Worm (Caenorhabditis elegans): Measurements from ENCODE around the gene Y102E9.6.
A peak's percentile ranks its signal among the peaks of the same experiment; 100 is the strongest.

Y102E9.6 gene

DNA sequence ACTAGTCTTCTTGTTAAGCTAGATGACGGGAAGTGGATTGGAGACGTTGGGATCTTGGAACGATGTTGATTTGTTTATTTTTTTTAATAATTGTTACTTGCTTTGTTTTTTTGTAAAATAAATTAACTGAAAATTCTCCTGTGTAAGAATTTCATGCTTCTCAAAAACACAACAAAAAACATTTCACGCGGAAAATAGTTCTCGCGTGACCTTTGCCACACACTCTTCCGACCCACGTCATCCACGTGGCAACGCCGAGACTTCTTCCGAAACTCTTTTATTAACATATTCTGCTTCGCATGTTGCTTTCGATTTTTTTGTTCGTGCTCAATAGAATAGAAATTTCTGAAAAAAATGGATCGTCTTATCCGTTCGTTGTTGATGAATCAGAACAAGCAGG lies 24.9 kb downstream of the Y102E9.6 start, which contains the start of gene F37A4.5:
Gene F37A4.5 (plus strand): TSS at position 301 of the 400 bp plus-strand sequence.
- no peak for TF ChIP-seq nhr-23 (tag; optimal IDR thresholded peaks at IDR 0.05)
- TF ChIP-seq lsy-12 (tag; optimal IDR thresholded peaks at IDR 0.05) = no peak
- TF ChIP-seq elt-1 (tag; optimal IDR thresholded peaks at IDR 0.05) = no peak
- no peak for TF ChIP-seq tbx-2 (tag; optimal IDR thresholded peaks at IDR 0.05)
- TF ChIP-seq skn-1 (tag; optimal IDR thresholded peaks at IDR 0.05) = no peak
- no peak for TF ChIP-seq fkh-10 (GFP tag; optimal IDR thresholded peaks at IDR 0.05)
- TF ChIP-seq ceh-28 (tag; optimal IDR thresholded peaks at IDR 0.05) = no peak
- no peak for TF ChIP-seq lin-39 (tag; optimal IDR thresholded peaks at IDR 0.05)
- TF ChIP-seq nhr-43 (tag; optimal IDR thresholded peaks at IDR 0.05; ENCODE audit: poor library complexity, severe bottlenecking) = no peak
- no peak for TF ChIP-seq nhr-11 (tag; optimal IDR thresholded peaks at IDR 0.05)
- TF ChIP-seq unc-39 (tag; optimal IDR thresholded peaks at IDR 0.05) = no peak
- TF ChIP-seq ztf-11 (tag; optimal IDR thresholded peaks at IDR 0.05) = no peak
- no peak for TF ChIP-seq nhr-76 (tag; optimal IDR thresholded peaks at IDR 0.05)
- TF ChIP-seq ZK546.5 (tag; optimal IDR thresholded peaks at IDR 0.05) = no peak
- TF ChIP-seq unc-62 (GFP tag; optimal IDR thresholded peaks at IDR 0.05) = no peak

- TF ChIP-seq ceh-28 (tag; optimal IDR thresholded peaks at IDR 0.05) = peak; percentile 60
- peak; percentile 16 for TF ChIP-seq lin-39 (tag; optimal IDR thresholded peaks at IDR 0.05)
- TF ChIP-seq unc-39 (tag; optimal IDR thresholded peaks at IDR 0.05) = no peak
- TF ChIP-seq nhr-25 (tag; optimal IDR thresholded peaks at IDR 0.05) = peak; percentile 48
- TF ChIP-seq lin-15B (tag; optimal IDR thresholded peaks at IDR 0.05) = peak; percentile 58
- peak; percentile 51 for TF ChIP-seq nhr-23 (tag; optimal IDR thresholded peaks at IDR 0.05)
- TF ChIP-seq mdl-1 (tag; optimal IDR thresholded peaks at IDR 0.05) = no peak
Observed at ce11 chrIII:6709983-6710382, 26.5 kb downstream of the Y102E9.6 start, which contains the start of gene isw-1. Gene isw-1 (minus strand): TSS chrIII:6710100.

DNA sequence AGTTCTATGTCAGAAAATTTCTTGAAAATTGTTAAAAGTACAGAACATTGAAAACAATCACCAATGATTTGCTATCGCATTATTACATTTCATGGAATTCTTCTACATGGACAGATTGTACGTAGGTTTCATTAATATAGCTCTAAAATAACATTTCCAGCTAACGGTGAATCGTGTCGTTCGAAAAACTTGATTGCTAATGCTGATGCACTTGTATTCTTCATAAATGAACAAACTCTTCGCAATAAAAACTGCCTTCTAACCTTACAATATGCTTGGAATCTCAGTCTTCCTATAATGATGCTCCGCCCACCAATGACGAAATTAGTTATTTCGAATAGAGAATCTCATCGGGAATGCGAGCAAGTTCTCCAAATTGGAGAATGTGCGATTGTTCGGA lies 31.0 kb downstream of the Y102E9.6 start, which contains the start of gene F37A4.6:
Gene F37A4.6 (plus strand): TSS at position 301 of the 400 bp plus-strand sequence.
- TF ChIP-seq eor-1 (tag; optimal IDR thresholded peaks at IDR 0.05) = no peak
- TF ChIP-seq fkh-10 (GFP tag; optimal IDR thresholded peaks at IDR 0.05) = no peak
- no peak for TF ChIP-seq nhr-77 (tag; optimal IDR thresholded peaks at IDR 0.05)
- no peak for TF ChIP-seq nhr-23 (tag; optimal IDR thresholded peaks at IDR 0.05)
- TF ChIP-seq nhr-11 (tag; optimal IDR thresholded peaks at IDR 0.05) = no peak
- no peak for TF ChIP-seq daf-12 (tag; optimal IDR thresholded peaks at IDR 0.05)
- TF ChIP-seq ceh-16 (tag; optimal IDR thresholded peaks at IDR 0.05) = no peak
- no peak for TF ChIP-seq nhr-237 (tag; optimal IDR thresholded peaks at IDR 0.05)
- no peak for TF ChIP-seq mdl-1 (tag; optimal IDR thresholded peaks at IDR 0.05)
- no peak for TF ChIP-seq ama-1 (optimal IDR thresholded peaks at IDR 0.05)
- TF ChIP-seq fos-1 (tag; optimal IDR thresholded peaks at IDR 0.05) = no peak
- no peak for TF ChIP-seq ceh-28 (tag; optimal IDR thresholded peaks at IDR 0.05)
- no peak for TF ChIP-seq jun-1 (tag; optimal IDR thresholded peaks at IDR 0.05)
- TF ChIP-seq nhr-12 (tag; optimal IDR thresholded peaks at IDR 0.05) = no peak
- no peak for TF ChIP-seq lin-39 (tag; optimal IDR thresholded peaks at IDR 0.05)

DNA sequence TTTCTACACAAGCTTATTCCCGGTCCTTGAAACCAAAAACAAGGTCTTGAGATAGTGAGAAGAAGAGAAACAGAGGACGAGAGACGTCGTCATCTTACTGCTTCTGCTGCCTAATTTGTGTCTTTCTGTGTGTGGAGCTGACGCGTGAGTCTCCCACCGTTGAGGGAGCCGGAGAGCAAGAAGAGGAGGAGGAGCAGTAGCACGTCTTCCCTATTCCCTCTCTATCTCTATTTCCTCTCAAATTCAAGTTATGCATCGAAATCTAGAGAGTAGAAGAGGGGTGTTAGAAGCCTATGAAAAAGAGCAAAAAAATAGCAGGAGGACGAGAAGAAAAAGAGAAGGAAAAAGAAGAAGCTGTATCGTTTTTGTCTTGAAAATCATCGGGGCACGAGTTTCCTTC lies 41.3 kb downstream of the Y102E9.6 start:
- peak; percentile 2 for TF ChIP-seq lin-15B (tag; optimal IDR thresholded peaks at IDR 0.05)
- TF ChIP-seq ceh-9 (tag; optimal IDR thresholded peaks at IDR 0.05) = no peak
- peak; percentile 67 for TF ChIP-seq nfya-1 (tag; optimal IDR thresholded peaks at IDR 0.05; ENCODE audit: insufficient read depth)
- no peak for TF ChIP-seq jun-1 (tag; optimal IDR thresholded peaks at IDR 0.05)
- TF ChIP-seq mdl-1 (tag; optimal IDR thresholded peaks at IDR 0.05) = peak; percentile 17
- TF ChIP-seq hmg-11 (tag; optimal IDR thresholded peaks at IDR 0.05) = peak; percentile 35
- peak; percentile 68 for TF ChIP-seq lin-39 (tag; optimal IDR thresholded peaks at IDR 0.05)
- TF ChIP-seq unc-62 (GFP tag; optimal IDR thresholded peaks at IDR 0.05) = peak; percentile 5
- peak; percentile 12 for TF ChIP-seq snpc-4 (tag; optimal IDR thresholded peaks at IDR 0.05)
- no peak for TF ChIP-seq eor-1 (tag; optimal IDR thresholded peaks at IDR 0.05)

DNA sequence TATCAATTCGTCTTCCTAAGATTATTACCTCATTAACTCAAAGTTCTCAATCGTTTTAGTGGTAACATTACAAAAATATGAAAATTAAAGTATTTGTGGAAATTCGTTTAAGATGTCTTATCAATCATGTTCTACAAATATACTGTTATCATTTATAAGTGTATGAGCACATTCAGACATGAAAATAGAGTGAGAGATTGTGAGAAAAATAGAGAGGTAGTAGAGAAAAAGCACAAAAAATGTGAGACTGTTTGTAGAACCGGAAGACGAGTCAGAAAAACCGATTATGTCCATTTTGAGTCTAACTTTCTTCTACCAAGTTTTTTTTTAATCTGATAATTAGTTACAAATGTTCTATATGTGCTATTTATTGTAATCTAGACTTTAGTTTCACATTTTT lies 43.2 kb downstream of the Y102E9.6 start:
- no peak for TF ChIP-seq tbx-2 (tag; optimal IDR thresholded peaks at IDR 0.05)
- TF ChIP-seq nhr-237 (tag; optimal IDR thresholded peaks at IDR 0.05) = no peak
- TF ChIP-seq elt-2 (tag; optimal IDR thresholded peaks at IDR 0.05) = peak; percentile 88
- TF ChIP-seq jun-1 (tag; optimal IDR thresholded peaks at IDR 0.05) = peak; percentile 7
- TF ChIP-seq zag-1 (tag; optimal IDR thresholded peaks at IDR 0.05) = no peak
- TF ChIP-seq pqm-1 (tag; optimal IDR thresholded peaks at IDR 0.05) = peak; percentile 92

Data from whole organism, L3 larva.